Worm (Caenorhabditis elegans): ENCODE data around the gene C36B7.1.

C36B7.1 gene

ce11 chrX:7153460-7153859, 40.8 kb downstream of the C36B7.1 start:
- TF ChIP-seq W03F9.2 (tag; optimal IDR thresholded peaks at IDR 0.05) (no peak), him-1 (tag; optimal IDR thresholded peaks at IDR 0.05) (no peak), dao-5 (tag; optimal IDR thresholded peaks at IDR 0.05) (no peak)

ce11 chrX:7155879-7156278, 43.2 kb downstream of the C36B7.1 start, which contains the start of gene C54D1.7:
C54D1.7 (minus strand) TSS chrX:7156035.
- TF ChIP-seq him-1 (tag; optimal IDR thresholded peaks at IDR 0.05), result no peak

DNA sequence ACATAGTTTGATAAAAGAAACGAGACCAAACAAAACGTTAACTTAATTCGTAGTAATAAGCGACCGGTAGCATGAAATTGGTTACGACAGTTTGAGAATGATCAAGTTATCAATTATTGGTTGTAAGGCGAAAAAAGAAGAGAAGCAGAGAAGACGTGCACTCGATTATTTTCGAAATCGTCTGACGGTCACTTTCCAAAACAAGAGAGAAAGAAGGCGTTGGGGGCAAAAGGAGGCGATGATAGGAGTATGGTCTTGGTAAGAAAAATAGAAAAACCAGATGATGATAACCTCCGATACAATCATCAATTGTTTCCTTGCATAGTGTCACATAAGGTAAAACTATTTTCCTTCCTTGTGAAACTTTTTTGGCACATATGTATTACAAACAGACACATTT, 44.8 kb downstream of the C36B7.1 start:
- TF ChIP-seq him-1 (tag; optimal IDR thresholded peaks at IDR 0.05) (no peak), W03F9.2 (tag; optimal IDR thresholded peaks at IDR 0.05) (no peak), dao-5 (tag; optimal IDR thresholded peaks at IDR 0.05) (no peak)

ce11 chrX:7158736-7159135, 46.0 kb downstream of the C36B7.1 start, which contains the start of gene pgp-10:
pgp-10 (plus strand) TSS chrX:7159036.
- TF ChIP-seq him-1 (tag; optimal IDR thresholded peaks at IDR 0.05) (no peak), W03F9.2 (tag; optimal IDR thresholded peaks at IDR 0.05) (no peak), dao-5 (tag; optimal IDR thresholded peaks at IDR 0.05) (no peak)

- TF ChIP-seq dao-5 (tag; optimal IDR thresholded peaks at IDR 0.05) (no peak), him-1 (tag; optimal IDR thresholded peaks at IDR 0.05) (no peak), W03F9.2 (tag; optimal IDR thresholded peaks at IDR 0.05) (no peak)
These were observed 50.1 kb downstream of the C36B7.1 start for ce11 chrX:7162764-7163163.

Measured in whole organism, L4/young adult.